Worm (Caenorhabditis elegans) whole organism, L3 larva: ENCODE data around the gene egl-13.

Source experiments
- ZK546.5 ChIP-seq: sonication (generic microtip); optimal IDR thresholded peaks from 2 replicates; lab custom pipeline; 2017; ENCODE audit warnings: missing biosample characterization, missing genetic modification characterization
- aly-2 ChIP-seq: fragments of 150-350 bp; optimal IDR thresholded peaks from 2 replicates; lab custom pipeline; 2014; ENCODE audit warnings: missing biosample characterization, missing genetic modification characterization
- ama-1 ChIP-seq: fragments of 150-350 bp; optimal IDR thresholded peaks from 2 replicates; lab custom pipeline; 2018
- ceh-16 ChIP-seq: sonication (generic microtip); optimal IDR thresholded peaks from 2 replicates; lab custom pipeline; 2017; ENCODE audit warnings: missing biosample characterization, missing genetic modification characterization
- ceh-28 ChIP-seq: fragments of 150-350 bp; optimal IDR thresholded peaks from 2 replicates; lab custom pipeline; 2014; ENCODE audit warnings: missing biosample characterization, missing genetic modification reagents, missing genetic modification characterization
- daf-12 ChIP-seq: fragments of 150-350 bp; optimal IDR thresholded peaks from 2 replicates; lab custom pipeline; 2014; ENCODE audit warnings: missing biosample characterization, missing genetic modification reagents, missing genetic modification characterization
- elt-1 ChIP-seq: fragments of 150-350 bp; optimal IDR thresholded peaks from 2 replicates; lab custom pipeline; 2014; ENCODE audit warnings: missing biosample characterization, missing genetic modification characterization
- elt-2 ChIP-seq: sonication (generic microtip); optimal IDR thresholded peaks from 2 replicates; lab custom pipeline; 2016; ENCODE audit warnings: missing genetic modification reagents, mild to moderate bottlenecking, missing genetic modification characterization, missing compliant biosample characterization
- elt-3 ChIP-seq, 3 experiments: fragments of 150-350 bp in 1 of 3; sonication (generic microtip) in 2 of 3; optimal IDR thresholded peaks; 2 replicates in 2 of 3; 4 replicates in 1 of 3; lab custom pipeline; 2014 to 2017; ENCODE audit warnings: missing biosample characterization in 3 of 3, missing genetic modification characterization in 3 of 3
- eor-1 ChIP-seq, 2 experiments: fragments of 150-350 bp; optimal IDR thresholded peaks; 2 replicates each; lab custom pipeline; 2014 to 2018; ENCODE audit warnings: missing biosample characterization in 2 of 2, missing genetic modification characterization in 2 of 2
- fkh-10 ChIP-seq: sonication (generic microtip); optimal IDR thresholded peaks from 2 replicates; lab custom pipeline; 2017; ENCODE audit warnings: missing biosample characterization, missing genetic modification reagents, missing genetic modification characterization
- fkh-2 ChIP-seq: fragments of 150-350 bp; optimal IDR thresholded peaks from 2 replicates; lab custom pipeline; 2014; ENCODE audit warnings: missing biosample characterization, missing genetic modification reagents, missing genetic modification characterization
- fos-1 ChIP-seq: fragments of 150-350 bp; optimal IDR thresholded peaks from 2 replicates; lab custom pipeline; 2014; ENCODE audit warnings: missing biosample characterization, missing genetic modification characterization
- hmg-11 ChIP-seq: sonication (generic microtip); optimal IDR thresholded peaks from 2 replicates; lab custom pipeline; 2016; ENCODE audit warnings: missing genetic modification characterization, missing compliant biosample characterization
- jun-1 ChIP-seq: fragments of 150-350 bp; optimal IDR thresholded peaks from 2 replicates; lab custom pipeline; 2014; ENCODE audit warnings: missing biosample characterization, missing genetic modification reagents, missing genetic modification characterization
- lin-15B ChIP-seq: fragments of 150-350 bp; optimal IDR thresholded peaks from 2 replicates; lab custom pipeline; 2014; ENCODE audit warnings: missing biosample characterization, missing genetic modification characterization
- lin-39 ChIP-seq: fragments of 150-350 bp; optimal IDR thresholded peaks from 2 replicates; lab custom pipeline; 2018; ENCODE audit warnings: missing biosample characterization, missing genetic modification reagents, missing genetic modification characterization
- lsy-12 ChIP-seq: sonication (generic microtip); optimal IDR thresholded peaks from 2 replicates; lab custom pipeline; 2016; ENCODE audit warnings: mild to moderate bottlenecking, missing genetic modification characterization, missing compliant biosample characterization
- mdl-1 ChIP-seq: fragments of 150-350 bp; optimal IDR thresholded peaks from 2 replicates; lab custom pipeline; 2014; ENCODE audit warnings: missing biosample characterization, missing genetic modification characterization
- mml-1 ChIP-seq: fragments of 150-350 bp; sonication (generic microtip); optimal IDR thresholded peaks from 3 replicates; lab custom pipeline; 2014; ENCODE audit warnings: missing biosample characterization, missing genetic modification characterization
- nhr-11 ChIP-seq: fragments of 150-350 bp; optimal IDR thresholded peaks from 2 replicates; lab custom pipeline; 2014; ENCODE audit warnings: missing biosample characterization, missing genetic modification characterization
- nhr-23 ChIP-seq: fragments of 150-350 bp; optimal IDR thresholded peaks from 2 replicates; lab custom pipeline; 2014; ENCODE audit warnings: missing biosample characterization, missing genetic modification reagents, missing genetic modification characterization
- nhr-25 ChIP-seq: sonication (generic microtip); optimal IDR thresholded peaks from 2 replicates; lab custom pipeline; 2017; ENCODE audit warnings: missing biosample characterization, missing genetic modification characterization
- nhr-43 ChIP-seq: sonication (generic microtip); optimal IDR thresholded peaks from 2 replicates; lab custom pipeline; 2016; ENCODE audit warnings: mild to moderate bottlenecking, missing genetic modification characterization, missing compliant biosample characterization; ENCODE audit not compliant: poor library complexity, severe bottlenecking
- nhr-67 ChIP-seq: fragments of 150-350 bp; optimal IDR thresholded peaks from 2 replicates; lab custom pipeline; 2014; ENCODE audit warnings: missing biosample characterization, missing genetic modification characterization
- nhr-76 ChIP-seq: fragments of 150-350 bp; sonication (generic microtip); optimal IDR thresholded peaks from 5 replicates; lab custom pipeline; 2014; ENCODE audit warnings: missing biosample characterization, missing genetic modification characterization
- pha-4 ChIP-seq: fragments of 150-350 bp; optimal IDR thresholded peaks from 2 replicates; lab custom pipeline; 2014; ENCODE audit warnings: missing biosample characterization, missing genetic modification reagents, missing genetic modification characterization
- pqm-1 ChIP-seq: fragments of 150-350 bp; optimal IDR thresholded peaks from 2 replicates; lab custom pipeline; 2017; ENCODE audit warnings: missing biosample characterization, missing genetic modification characterization, inconsistent platforms
- sea-2 ChIP-seq: fragments of 150-350 bp; sonication (generic microtip); optimal IDR thresholded peaks from 4 replicates; lab custom pipeline; 2014; ENCODE audit warnings: missing biosample characterization, missing genetic modification reagents, missing genetic modification characterization
- skn-1 ChIP-seq: fragments of 150-350 bp; optimal IDR thresholded peaks from 2 replicates; lab custom pipeline; 2014; ENCODE audit warnings: missing biosample characterization, missing genetic modification characterization
- snpc-4 ChIP-seq: fragments of 150-350 bp; optimal IDR thresholded peaks from 2 replicates; lab custom pipeline; 2014; ENCODE audit warnings: missing biosample characterization, missing genetic modification characterization
- tbx-2 ChIP-seq: sonication (generic microtip); optimal IDR thresholded peaks from 2 replicates; lab custom pipeline; 2016; ENCODE audit warnings: mild to moderate bottlenecking, missing genetic modification characterization, missing compliant biosample characterization
- ztf-4 ChIP-seq: fragments of 150-350 bp; optimal IDR thresholded peaks from 2 replicates; lab custom pipeline; 2014; ENCODE audit warnings: missing biosample characterization, missing genetic modification characterization

egl-13 gene

DNA sequence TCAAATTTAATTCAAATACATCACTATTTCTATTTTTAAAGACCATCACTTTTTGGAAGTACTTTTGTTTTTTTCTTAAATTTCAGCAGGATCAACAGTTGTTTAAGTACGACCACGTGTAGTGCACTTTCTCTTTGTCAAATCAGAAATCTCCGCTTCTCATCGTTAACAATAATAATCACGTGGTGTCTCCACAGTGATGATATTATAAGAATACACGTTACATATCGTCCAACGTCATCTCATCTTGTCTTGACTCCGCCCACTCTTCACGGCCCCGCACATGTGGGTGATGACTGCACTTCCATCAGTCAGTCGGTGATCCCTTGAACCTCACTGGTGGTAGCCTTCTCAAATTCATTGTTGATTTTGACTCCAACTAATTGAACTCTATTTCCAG is 33.7 kb upstream of the egl-13 start, which contains the start of gene argn-1:
TSS of gene argn-1 (plus strand) at position 83 of the 400 bp plus-strand sequence.
- peak in 1 of 3 experiments; percentile 8 for TF ChIP-seq elt-3 (tag; optimal IDR thresholded peaks at IDR 0.05; lab: Kevin White, UChicago)
- TF ChIP-seq nhr-43 = peak; percentile 85
- TF ChIP-seq nhr-25 = peak; percentile 86
- no peak for TF ChIP-seq jun-1 (tag; lab: Kevin White, UChicago)
- TF ChIP-seq fkh-2 (tag; lab: Kevin White, UChicago) = no peak
- TF ChIP-seq skn-1 (tag; lab: Kevin White, UChicago) = no peak
- TF ChIP-seq nhr-23 (tag; lab: Kevin White, UChicago) = peak; percentile 79

ce11 chrX:5631008-5631407 is 32.6 kb upstream of the egl-13 start:
- peak in 1 of 3 experiments; percentile 10 for TF ChIP-seq elt-3 (tag; optimal IDR thresholded peaks at IDR 0.05; lab: Kevin White, UChicago)
- TF ChIP-seq lsy-12 (tag; lab: Kevin White, UChicago) = no peak
- TF ChIP-seq nhr-23 (tag; lab: Kevin White, UChicago) = peak; percentile 70
- no peak for TF ChIP-seq aly-2

- TF ChIP-seq elt-2 (tag; lab: Kevin White, UChicago) (peak; percentile 25), pha-4 (tag; lab: Kevin White, UChicago) (no peak)
These were observed 32.0 kb upstream of the egl-13 start, which contains the start of gene T22B7.8 for ce11 chrX:5631626-5632025. T22B7.8 (plus strand) TSS chrX:5631926.

- TF ChIP-seq elt-3 (tag; optimal IDR thresholded peaks at IDR 0.05; lab: Kevin White, UChicago) (no peak), mml-1 (tag; lab: Kevin White, UChicago) (no peak), snpc-4 (tag; lab: Kevin White, UChicago) (no peak), fkh-10 (GFP tag; lab: Kevin White, UChicago) (no peak), ceh-16 (no peak), lin-39 (no peak), lin-15B (tag; lab: Kevin White, UChicago) (no peak), ZK546.5 (tag; lab: Kevin White, UChicago) (no peak), tbx-2 (tag; lab: Kevin White, UChicago) (no peak), pqm-1 (tag; lab: Kevin White, UChicago) (no peak), nhr-76 (tag; lab: Kevin White, UChicago) (no peak), ama-1 (no peak), fos-1 (tag; lab: Kevin White, UChicago) (no peak), ztf-4 (tag; lab: Kevin White, UChicago) (no peak), nhr-67 (tag; lab: Kevin White, UChicago) (no peak), hmg-11 (tag; lab: Kevin White, UChicago) (no peak), eor-1 (tag; optimal IDR thresholded peaks at IDR 0.05; lab: Kevin White, UChicago) (no peak), fkh-2 (tag; lab: Kevin White, UChicago) (no peak), ceh-28 (no peak)
These were observed 24.1 kb upstream of the egl-13 start for ce11 chrX:5639562-5639961.

DNA sequence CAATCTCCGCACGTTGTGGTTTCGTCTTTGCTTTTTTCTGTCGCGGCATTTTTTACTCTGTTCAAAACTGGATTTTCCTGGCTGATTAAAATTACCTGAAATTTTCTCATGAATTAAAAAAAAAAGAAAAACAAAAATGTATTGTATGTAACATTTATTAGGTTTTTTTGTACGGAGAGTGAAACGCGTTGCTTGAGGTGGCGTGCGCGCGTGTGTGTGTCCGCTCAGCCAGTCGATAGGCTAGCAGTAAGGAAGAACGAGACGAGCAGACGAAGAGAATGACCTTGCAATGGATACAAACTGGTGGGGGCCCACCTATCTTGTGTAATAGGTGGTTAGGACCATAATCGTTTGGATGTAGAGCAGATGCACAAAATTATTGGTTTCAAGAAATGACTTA is 22.3 kb upstream of the egl-13 start, which contains the start of gene T22B7.4:
TSS of gene T22B7.4 (minus strand) at position 101 of the 400 bp plus-strand sequence.
- TF ChIP-seq elt-1 (tag; lab: Kevin White, UChicago) = no peak
- TF ChIP-seq nhr-11 = no peak
- TF ChIP-seq nhr-25 = no peak
- TF ChIP-seq skn-1 (tag; lab: Kevin White, UChicago) = no peak
- TF ChIP-seq fos-1 (tag; lab: Kevin White, UChicago) = no peak
- TF ChIP-seq mdl-1 (tag; lab: Kevin White, UChicago) = no peak
- TF ChIP-seq sea-2 = no peak
- TF ChIP-seq aly-2 = no peak
- TF ChIP-seq elt-3 (tag; optimal IDR thresholded peaks at IDR 0.05; lab: Kevin White, UChicago) = no peak
- TF ChIP-seq ceh-16 = no peak
- TF ChIP-seq, all 47 proteins: peak for 0

- TF ChIP-seq daf-12 (tag; lab: Kevin White, UChicago) = no peak
- TF ChIP-seq ama-1 = no peak
- no peak for TF ChIP-seq fos-1 (tag; lab: Kevin White, UChicago)
These were observed 19.5 kb upstream of the egl-13 start for ce11 chrX:5644112-5644511.
